Worm (Caenorhabditis elegans) whole organism, young adult: ENCODE measurements around the gene hot-7.

ENCODE experiments used
- ama-1 ChIP-seq, 3 experiments: fragments of 150-350 bp in 1 of 3; sonication (generic microtip) in 2 of 3; optimal IDR thresholded peaks; 2 replicates each; lab custom pipeline; 2014 to 2018; ENCODE audit warnings: missing biosample characterization in 2 of 3, missing genetic modification characterization in 2 of 3, missing genetic modification reagents in 2 of 3
- attf-6 ChIP-seq: fragments of 200-800 bp; sonication (Bioruptor generic); IDR thresholded peaks from 2 replicates; pipeline ENCODE4 v1.3.6; 2022; ENCODE audit warnings: missing genetic modification reagents, missing genetic modification characterization, missing compliant biosample characterization
- him-1 ChIP-seq: sonication (generic microtip); optimal IDR thresholded peaks from 2 replicates; lab custom pipeline; 2016; ENCODE audit warnings: missing genotype, missing genetic modification reagents, missing genetic modification characterization, missing compliant biosample characterization
- hlh-12 ChIP-seq: sonication (generic microtip); optimal IDR thresholded peaks from 2 replicates; lab custom pipeline; 2016; ENCODE audit warnings: missing genetic modification characterization, missing compliant biosample characterization
- snpc-4 ChIP-seq, 5 experiments: fragments of 150-350 bp in 1 of 5; sonication (generic microtip) in 4 of 5; optimal IDR thresholded peaks; 2 replicates each; lab custom pipeline; 2014 to 2018; ENCODE audit warnings: missing genetic modification characterization in 5 of 5, missing biosample characterization in 3 of 5, antibody characterized with exemption in 2 of 5, mild to moderate bottlenecking in 2 of 5, missing compliant biosample characterization in 2 of 5, missing genotype in 2 of 5, moderate library complexity in 2 of 5, missing genetic modification reagents in 1 of 5

ce11 chrII:14195931-14196330 is 15.3 kb upstream of the hot-7 start:
- TF ChIP-seq attf-6 (GFP tag; lab: Robert Waterston, UW) (no peak), him-1 (tag; lab: Kevin White, UChicago) (no peak), snpc-4 (GFP tag; optimal IDR thresholded peaks at IDR 0.05; lab: Kevin White, UChicago) (no peak), snpc-4 (tag; optimal IDR thresholded peaks at IDR 0.05; lab: Kevin White, UChicago) (no peak), ama-1 (optimal IDR thresholded peaks at IDR 0.05; lab: Kevin White, UChicago) (no peak), ama-1 (GFP tag; optimal IDR thresholded peaks at IDR 0.05; lab: Kevin White, UChicago) (no peak), hlh-12 (tag; lab: Kevin White, UChicago) (no peak)
